Fruit fly (Drosophila melanogaster) whole organism, embryonic: Measurements from ENCODE around the gene mRpL24.
A peak's percentile ranks its signal among the peaks of the same experiment; 100 is the strongest.

Experiments used
- Asciz ChIP-seq: fragments of 200-800 bp; sonication (Bioruptor generic); optimal IDR thresholded peaks from 2 replicates; lab custom pipeline; 2017; ENCODE audit warnings: missing biosample characterization, mild to moderate bottlenecking, missing genetic modification characterization, missing genetic modification reagents
- CG11398 ChIP-seq: fragments of 200-800 bp; sonication (Bioruptor generic); optimal IDR thresholded peaks from 2 replicates; lab custom pipeline; 2016; ENCODE audit warnings: missing biosample characterization, missing genetic modification characterization
- CG11696 ChIP-seq: fragments of 200-800 bp; sonication (Bioruptor generic); IDR thresholded peaks from 2 replicates; pipeline ENCODE4 v1.3.6; 2022; ENCODE audit warnings: missing biosample characterization, missing genetic modification characterization
- CG12155 ChIP-seq: fragments of 200-800 bp; sonication (Bioruptor generic); optimal IDR thresholded peaks from 3 replicates; lab custom pipeline; 2016; ENCODE audit warnings: missing biosample characterization, missing genetic modification characterization
- CG15479 ChIP-seq: fragments of 200-800 bp; sonication (Bioruptor generic); optimal IDR thresholded peaks from 3 replicates; lab custom pipeline; 2019; ENCODE audit warnings: missing biosample characterization, mild to moderate bottlenecking, missing genetic modification characterization, moderate library complexity
- CG1602 ChIP-seq: fragments of 200-800 bp; sonication (Bioruptor generic); optimal IDR thresholded peaks from 3 replicates; lab custom pipeline; 2016; ENCODE audit warnings: missing biosample characterization, missing genetic modification characterization
- CG17359 ChIP-seq: fragments of 200-800 bp; sonication (Bioruptor generic); optimal IDR thresholded peaks from 3 replicates; lab custom pipeline; 2018; ENCODE audit warnings: missing biosample characterization, mild to moderate bottlenecking, missing genetic modification characterization, moderate library complexity
- CG2678 ChIP-seq: fragments of 200-800 bp; sonication (Bioruptor generic); optimal IDR thresholded peaks from 3 replicates; lab custom pipeline; 2019; ENCODE audit warnings: missing biosample characterization, mild to moderate bottlenecking, missing genetic modification characterization, moderate library complexity
- CG2712 ChIP-seq: fragments of 200-800 bp; optimal IDR thresholded peaks from 3 replicates; lab custom pipeline; 2019; ENCODE audit warnings: missing biosample characterization, mild to moderate bottlenecking, missing genetic modification characterization, moderate library complexity
- CG31388 ChIP-seq: fragments of 200-800 bp; sonication (Bioruptor generic); optimal IDR thresholded peaks from 2 replicates; lab custom pipeline; 2016; ENCODE audit warnings: missing biosample characterization, missing genetic modification characterization
- CG32772 ChIP-seq: fragments of 200-800 bp; sonication (Bioruptor generic); IDR thresholded peaks from 2 replicates; pipeline ENCODE4 v1.3.6; 2022; ENCODE audit warnings: missing biosample characterization, missing genetic modification characterization
- CG33213 ChIP-seq: fragments of 200-800 bp; sonication (Bioruptor generic); optimal IDR thresholded peaks from 3 replicates; lab custom pipeline; 2016; ENCODE audit warnings: missing biosample characterization, missing genetic modification characterization
- CG34224 ChIP-seq: fragments of 200-800 bp; sonication (Bioruptor generic); IDR thresholded peaks from 3 replicates; pipeline ENCODE4 v1.3.6; 2022; ENCODE audit warnings: missing biosample characterization, missing genetic modification characterization; ENCODE audit not compliant: partially characterized antibody
- CG3995 ChIP-seq: fragments of 200-800 bp; sonication (Bioruptor generic); optimal IDR thresholded peaks from 3 replicates; lab custom pipeline; 2016; ENCODE audit warnings: missing biosample characterization, missing genetic modification characterization
- CG4404 ChIP-seq: fragments of 200-800 bp; sonication (Bioruptor generic); IDR thresholded peaks from 2 replicates; pipeline ENCODE4 v1.3.6; 2022; ENCODE audit warnings: missing biosample characterization, missing genetic modification characterization
- CG4820 ChIP-seq: fragments of 200-800 bp; sonication (Bioruptor generic); optimal IDR thresholded peaks from 3 replicates; lab custom pipeline; 2016; ENCODE audit warnings: missing biosample characterization, missing genetic modification characterization
- CG8924 ChIP-seq: fragments of 200-800 bp; optimal IDR thresholded peaks from 3 replicates; lab custom pipeline; 2019; ENCODE audit warnings: missing biosample characterization, mild to moderate bottlenecking, missing genetic modification characterization, moderate library complexity
- CG9727 ChIP-seq: fragments of 200-800 bp; sonication (Bioruptor generic); optimal IDR thresholded peaks from 3 replicates; lab custom pipeline; 2017; ENCODE audit warnings: missing biosample characterization, mild to moderate bottlenecking, missing genetic modification characterization
- CHES-1-like ChIP-seq: fragments of 200-800 bp; sonication (Bioruptor generic); optimal IDR thresholded peaks from 2 replicates; lab custom pipeline; 2016; ENCODE audit warnings: missing biosample characterization, missing genetic modification characterization
- Drgx ChIP-seq: fragments of 200-800 bp; sonication (Bioruptor generic); IDR thresholded peaks from 2 replicates; pipeline ENCODE4 v1.3.6; 2022; ENCODE audit warnings: missing biosample characterization, missing genetic modification characterization
- E2f1 ChIP-seq: fragments of 200-800 bp; sonication (Bioruptor generic); IDR thresholded peaks from 2 replicates; pipeline ENCODE4 v1.3.6; 2022; ENCODE audit warnings: missing biosample characterization, missing genetic modification characterization
- GATAe ChIP-seq: fragments of 200-800 bp; sonication (Bioruptor generic); conservative IDR thresholded peaks from 2 replicates; pipeline ENCODE4 v1.3.6; 2022; ENCODE audit warnings: missing biosample characterization, missing genetic modification characterization
- Gsc ChIP-seq: fragments of 200-800 bp; sonication (Bioruptor generic); IDR thresholded peaks from 2 replicates; pipeline ENCODE4 v1.3.6; 2022; ENCODE audit warnings: missing biosample characterization, missing genetic modification characterization
- HHEX ChIP-seq: fragments of 200-800 bp; sonication (Bioruptor generic); optimal IDR thresholded peaks from 3 replicates; lab custom pipeline; 2017; ENCODE audit warnings: missing biosample characterization, mild to moderate bottlenecking, missing genetic modification characterization, missing genetic modification reagents
- HLH54F ChIP-seq: fragments of 200-800 bp; sonication (Bioruptor generic); optimal IDR thresholded peaks from 3 replicates; lab custom pipeline; 2016; ENCODE audit warnings: missing biosample characterization, missing genetic modification characterization
- Max ChIP-seq: fragments of 200-800 bp; sonication (Bioruptor generic); optimal IDR thresholded peaks from 2 replicates; lab custom pipeline; 2016; ENCODE audit warnings: missing biosample characterization, mild to moderate bottlenecking, missing genetic modification characterization
- NC2β ChIP-seq: fragments of 200-800 bp; sonication (Bioruptor generic); optimal IDR thresholded peaks from 2 replicates; lab custom pipeline; 2016; ENCODE audit warnings: missing biosample characterization, missing genetic modification characterization
- Optix ChIP-seq: fragments of 200-800 bp; sonication (Bioruptor generic); IDR thresholded peaks from 3 replicates; pipeline ENCODE4 v1.3.6; 2022; ENCODE audit warnings: missing biosample characterization, missing genetic modification characterization
- Sox100B ChIP-seq: fragments of 200-800 bp; sonication (Bioruptor generic); optimal IDR thresholded peaks from 3 replicates; lab custom pipeline; 2018; ENCODE audit warnings: missing biosample characterization, mild to moderate bottlenecking, missing genetic modification characterization
- Spps ChIP-seq: fragments of 200-800 bp; sonication (Bioruptor generic); optimal IDR thresholded peaks from 2 replicates; lab custom pipeline; 2018; ENCODE audit warnings: missing biosample characterization, mild to moderate bottlenecking, missing genetic modification characterization
- ash1 ChIP-seq: fragments of 200-800 bp; sonication (Bioruptor generic); optimal IDR thresholded peaks from 2 replicates; lab custom pipeline; 2018; ENCODE audit warnings: missing biosample characterization, mild to moderate bottlenecking, missing genetic modification characterization
- br ChIP-seq: fragments of >200 bp; optimal IDR thresholded peaks from 2 replicates; lab custom pipeline; 2017
- cg ChIP-seq: fragments of 200-800 bp; sonication (Bioruptor generic); optimal IDR thresholded peaks from 3 replicates; lab custom pipeline; 2019; ENCODE audit warnings: missing biosample characterization, mild to moderate bottlenecking, missing genetic modification characterization, moderate library complexity
- danr ChIP-seq: fragments of 200-800 bp; sonication (Bioruptor generic); IDR thresholded peaks from 2 replicates; pipeline ENCODE4 v1.3.6; 2022; ENCODE audit warnings: missing biosample characterization, missing genetic modification characterization
- dimm ChIP-seq: fragments of 200-800 bp; sonication (Bioruptor generic); IDR thresholded peaks from 2 replicates; pipeline ENCODE4 v1.3.6; 2022; ENCODE audit warnings: missing biosample characterization, missing genetic modification characterization
- gro ChIP-seq: fragments of 200-800 bp; sonication (Bioruptor generic); optimal IDR thresholded peaks from 2 replicates; lab custom pipeline; 2016; ENCODE audit warnings: missing biosample characterization, missing genetic modification characterization
- her ChIP-seq: fragments of 200-800 bp; sonication (Bioruptor generic); optimal IDR thresholded peaks from 2 replicates; lab custom pipeline; 2016; ENCODE audit warnings: missing biosample characterization, missing genetic modification characterization
- jing ChIP-seq: fragments of 200-800 bp; sonication (Bioruptor generic); optimal IDR thresholded peaks from 2 replicates; lab custom pipeline; 2018; ENCODE audit warnings: missing biosample characterization, mild to moderate bottlenecking, missing genetic modification characterization
- kni ChIP-seq: fragments of 200-800 bp; sonication (Bioruptor generic); optimal IDR thresholded peaks from 3 replicates; lab custom pipeline; 2017; ENCODE audit warnings: mild to moderate bottlenecking, missing biosample characterization, missing genetic modification reagents, missing genetic modification characterization
- lilli ChIP-seq: fragments of 200-800 bp; sonication (Bioruptor generic); optimal IDR thresholded peaks from 3 replicates; lab custom pipeline; 2016; ENCODE audit warnings: missing biosample characterization, missing genetic modification characterization
- lov ChIP-seq, 2 experiments: fragments of 200-800 bp in 1 of 2; fragments of >200 bp in 1 of 2; sonication (Bioruptor generic) in 1 of 2; IDR thresholded peaks in 1 of 2; optimal IDR thresholded peaks in 1 of 2; 2 replicates in 1 of 2; 3 replicates in 1 of 2; pipeline versions ENCODE4 v1.3.6 to Lab custom; 2017 to 2022; ENCODE audit warnings: missing biosample characterization in 1 of 2, missing genetic modification characterization in 1 of 2
- mirr ChIP-seq: fragments of 200-800 bp; sonication (Bioruptor generic); optimal IDR thresholded peaks from 3 replicates; lab custom pipeline; 2018; ENCODE audit warnings: missing biosample characterization, mild to moderate bottlenecking, missing genetic modification characterization
- nerfin-2 ChIP-seq: fragments of 200-800 bp; sonication (Bioruptor generic); IDR thresholded peaks from 2 replicates; pipeline ENCODE4 v1.3.6; 2022; ENCODE audit warnings: missing biosample characterization, missing genetic modification characterization; ENCODE audit not compliant: partially characterized antibody
- nmo ChIP-seq: fragments of 200-800 bp; sonication (Bioruptor generic); optimal IDR thresholded peaks from 2 replicates; lab custom pipeline; 2018; ENCODE audit warnings: missing biosample characterization, mild to moderate bottlenecking, missing genetic modification characterization, moderate library complexity
- otp ChIP-seq: fragments of 200-800 bp; sonication (Bioruptor generic); IDR thresholded peaks from 3 replicates; pipeline ENCODE4, ENCODE4 v1.3.6; 2022; ENCODE audit warnings: missing biosample characterization, missing genetic modification characterization
- pho ChIP-seq: fragments of 200-800 bp; sonication (Bioruptor generic); optimal IDR thresholded peaks from 2 replicates; lab custom pipeline; 2016; ENCODE audit warnings: missing biosample characterization, missing genetic modification characterization
- sr ChIP-seq: fragments of 200-800 bp; sonication (Bioruptor generic); IDR thresholded peaks from 3 replicates; pipeline ENCODE4 v1.3.6; 2022; ENCODE audit warnings: missing biosample characterization, missing genetic modification characterization
- trem ChIP-seq: fragments of 200-800 bp; optimal IDR thresholded peaks from 3 replicates; lab custom pipeline; 2019; ENCODE audit warnings: missing biosample characterization, mild to moderate bottlenecking, missing genetic modification characterization, moderate library complexity
- zen ChIP-seq: fragments of 200-800 bp; sonication (Bioruptor generic); optimal IDR thresholded peaks from 3 replicates; lab custom pipeline; 2018; ENCODE audit warnings: missing biosample characterization, mild to moderate bottlenecking, missing genetic modification characterization, moderate library complexity

mRpL24 gene

dm6 chr2L:4981278-4981966 lies 36.3 kb upstream of the mRpL24 start, which contains the start of the genes CG8892 and CG34126 (continued):
- TF ChIP-seq CG11696 (GFP tag; lab: Robert Waterston, UW), result peak; percentile 78
- TF ChIP-seq HLH54F (GFP tag; lab: Kevin White, UChicago), result peak; percentile 98
- peak; percentile 95 for TF ChIP-seq jing (GFP tag; lab: Kevin White, UChicago)
- no peak for TF ChIP-seq lov (optimal IDR thresholded peaks at IDR 0.05; lab: Kevin White, UChicago)
- peak; percentile 72; the same call in 2 of the 3 replicates for TF ChIP-seq lov (GFP tag; IDR thresholded peaks at IDR 0.05; lab: Robert Waterston, UW)
- TF ChIP-seq trem, result peak; percentile 93
- peak; percentile 97 for TF ChIP-seq CG8924 (tag; lab: Kevin White, UChicago)
- peak; percentile 97 for TF ChIP-seq pho
- TF ChIP-seq lilli (GFP tag; lab: Kevin White, UChicago), result peak; percentile 98
- TF ChIP-seq E2f1 (GFP tag; lab: Robert Waterston, UW), result peak; percentile 94
- TF ChIP-seq CG17359 (tag; lab: Kevin White, UChicago), result peak; percentile 96
- peak; percentile 98 for TF ChIP-seq kni (GFP tag; lab: Kevin White, UChicago)
- TF ChIP-seq nerfin-2 (GFP tag; lab: Robert Waterston, UW), result 0 out of 2 replicates have a peak, but pooled peaks have one; percentile 25
- peak; percentile 97 for TF ChIP-seq CG9727 (GFP tag; lab: Kevin White, UChicago)
- TF ChIP-seq Asciz (GFP tag; lab: Kevin White, UChicago), result peak; percentile 93
- peak; percentile 91 for TF ChIP-seq Drgx
- peak; percentile 99 for TF ChIP-seq CG4404 (GFP tag; lab: Robert Waterston, UW)
- TF ChIP-seq her (GFP tag; lab: Kevin White, UChicago), result peak; percentile 84
- peak; percentile 91 for TF ChIP-seq Spps (tag; lab: Kevin White, UChicago)
- TF ChIP-seq CHES-1-like, result peak; percentile 96
- peak; percentile 97 for TF ChIP-seq HHEX (GFP tag; lab: Kevin White, UChicago)
- TF ChIP-seq sr (GFP tag; lab: Robert Waterston, UW), result peak; percentile 58; the same call in 2 of the 3 replicates
- peak; percentile 87 for TF ChIP-seq CG33213 (GFP tag; lab: Kevin White, UChicago)
- TF ChIP-seq CG15479 (GFP tag; lab: Kevin White, UChicago), result peak; percentile 75
- TF ChIP-seq nmo (GFP tag; lab: Kevin White, UChicago), result peak; percentile 98
- peak; percentile 98 for TF ChIP-seq CG4820 (GFP tag; lab: Kevin White, UChicago)
- TF ChIP-seq zen (tag; lab: Kevin White, UChicago), result peak; percentile 96
- peak; percentile 89 for TF ChIP-seq GATAe (GFP tag; lab: Robert Waterston, UW)
- peak; percentile 82 for TF ChIP-seq dimm (GFP tag; lab: Robert Waterston, UW)
- peak; percentile 96 for TF ChIP-seq Sox100B
- no peak for TF ChIP-seq CG34224 (GFP tag; lab: Robert Waterston, UW)
- peak; percentile 95 for TF ChIP-seq NC2β
- TF ChIP-seq danr (GFP tag; lab: Robert Waterston, UW), result peak; percentile 94
- no peak for TF ChIP-seq cg (GFP tag; lab: Kevin White, UChicago)
- TF ChIP-seq CG12155, result peak; percentile 97
- peak; percentile 95 for TF ChIP-seq gro (GFP tag; lab: Kevin White, UChicago)
- peak; percentile 95 for TF ChIP-seq Gsc
- peak; percentile 85 for TF ChIP-seq otp (GFP tag; lab: Robert Waterston, UW)
- TF ChIP-seq ash1 (GFP tag; lab: Kevin White, UChicago), result peak; percentile 86
- TF ChIP-seq CG32772 (GFP tag; lab: Robert Waterston, UW), result peak; percentile 96
- TF ChIP-seq Max (GFP tag; lab: Kevin White, UChicago), result peak; percentile 99
- TF ChIP-seq CG11398 (GFP tag; lab: Kevin White, UChicago), result peak; percentile 82
- TF ChIP-seq CG2712 (tag; lab: Kevin White, UChicago), result peak; percentile 98
- TF ChIP-seq mirr (GFP tag; lab: Kevin White, UChicago), result peak; percentile 95
- peak; percentile 92 for TF ChIP-seq Optix (GFP tag; lab: Robert Waterston, UW)
- peak; percentile 97 for TF ChIP-seq CG31388
- peak; percentile 97 for TF ChIP-seq CG2678 (tag; lab: Kevin White, UChicago)
- TF ChIP-seq CG3995 (GFP tag; lab: Kevin White, UChicago), result peak; percentile 83
- peak; percentile 99 for TF ChIP-seq CG1602 (GFP tag; lab: Kevin White, UChicago)
- TF ChIP-seq br (lab: Kevin White, UChicago), result no peak
